Fruit fly (Drosophila melanogaster) whole organism, embryonic: ENCODE data around the gene Sfp33A3.
A peak's percentile ranks its signal among the peaks of the same experiment; 100 is the strongest.

Source experiments
- Antp ChIP-seq: fragments of 200-800 bp; sonication (Bioruptor generic); optimal IDR thresholded peaks from 3 replicates; lab custom pipeline; 2016; ENCODE audit warnings: missing biosample characterization, missing genetic modification characterization
- CG10267 ChIP-seq: fragments of 200-800 bp; sonication (Bioruptor generic); optimal IDR thresholded peaks from 2 replicates; lab custom pipeline; 2018; ENCODE audit warnings: missing biosample characterization, mild to moderate bottlenecking, missing genetic modification characterization, moderate library complexity
- CG10959 ChIP-seq: fragments of 200-800 bp; sonication (Bioruptor generic); IDR thresholded peaks from 2 replicates; pipeline ENCODE4 v1.3.6; 2022; ENCODE audit warnings: missing biosample characterization, missing genetic modification characterization
- CG12744 ChIP-seq: fragments of 200-800 bp; sonication (Bioruptor generic); optimal IDR thresholded peaks from 2 replicates; lab custom pipeline; 2016; ENCODE audit warnings: missing biosample characterization, missing genetic modification characterization
- CG13775 ChIP-seq: fragments of 200-800 bp; sonication (Bioruptor generic); optimal IDR thresholded peaks from 3 replicates; lab custom pipeline; 2017; ENCODE audit warnings: missing biosample characterization, mild to moderate bottlenecking, missing genetic modification characterization
- CG15073 ChIP-seq: fragments of 200-800 bp; sonication (Bioruptor generic); optimal IDR thresholded peaks from 2 replicates; lab custom pipeline; 2016; ENCODE audit warnings: missing biosample characterization, missing genetic modification characterization
- CG16779 ChIP-seq: fragments of 200-800 bp; sonication (Bioruptor generic); IDR thresholded peaks from 2 replicates; pipeline ENCODE4 v1.3.6; 2022; ENCODE audit warnings: missing biosample characterization, missing genetic modification characterization
- CG2116 ChIP-seq: fragments of 200-800 bp; sonication (Bioruptor generic); optimal IDR thresholded peaks from 3 replicates; lab custom pipeline; 2018; ENCODE audit warnings: missing biosample characterization, mild to moderate bottlenecking, missing genetic modification characterization
- CG2120 ChIP-seq: fragments of 200-800 bp; sonication (Bioruptor generic); optimal IDR thresholded peaks from 3 replicates; lab custom pipeline; 2016; ENCODE audit warnings: missing biosample characterization, missing genetic modification characterization
- CG2199 ChIP-seq: fragments of 200-800 bp; sonication (Bioruptor generic); IDR thresholded peaks from 3 replicates; pipeline ENCODE4 v1.3.6; 2022; ENCODE audit warnings: missing biosample characterization, missing genetic modification characterization
- CG3163 ChIP-seq: fragments of 200-800 bp; sonication (Bioruptor generic); optimal IDR thresholded peaks from 3 replicates; lab custom pipeline; 2016; ENCODE audit warnings: missing biosample characterization, missing genetic modification characterization
- CG34376 ChIP-seq: fragments of 200-800 bp; sonication (Bioruptor generic); optimal IDR thresholded peaks from 2 replicates; lab custom pipeline; 2018; ENCODE audit warnings: missing biosample characterization, mild to moderate bottlenecking, missing genetic modification characterization
- CG3838 ChIP-seq: fragments of 200-800 bp; sonication (Bioruptor generic); optimal IDR thresholded peaks from 3 replicates; lab custom pipeline; 2016; ENCODE audit warnings: missing biosample characterization, missing genetic modification characterization
- CG4617 ChIP-seq: fragments of 200-800 bp; sonication (Bioruptor generic); optimal IDR thresholded peaks from 3 replicates; lab custom pipeline; 2016; ENCODE audit warnings: missing biosample characterization, missing genetic modification characterization, borderline replicate concordance
- CG4707 ChIP-seq: fragments of 200-800 bp; sonication (Bioruptor generic); optimal IDR thresholded peaks from 2 replicates; lab custom pipeline; 2018; ENCODE audit warnings: missing biosample characterization, mild to moderate bottlenecking, missing genetic modification characterization, moderate library complexity
- CG6854 ChIP-seq: fragments of 200-800 bp; sonication (Bioruptor generic); optimal IDR thresholded peaks from 3 replicates; lab custom pipeline; 2017; ENCODE audit warnings: missing biosample characterization, mild to moderate bottlenecking, missing genetic modification characterization
- CG8359 ChIP-seq: fragments of 200-800 bp; sonication (Bioruptor generic); optimal IDR thresholded peaks from 2 replicates; lab custom pipeline; 2017; ENCODE audit warnings: missing biosample characterization, mild to moderate bottlenecking, missing genetic modification characterization, borderline replicate concordance
- CrebB ChIP-seq: fragments of 200-800 bp; sonication (Bioruptor generic); optimal IDR thresholded peaks from 3 replicates; lab custom pipeline; 2018; ENCODE audit warnings: missing biosample characterization, mild to moderate bottlenecking, missing genetic modification characterization
- Dek ChIP-seq: fragments of 200-800 bp; sonication (Bioruptor generic); optimal IDR thresholded peaks from 3 replicates; lab custom pipeline; 2019; ENCODE audit warnings: missing biosample characterization, mild to moderate bottlenecking, missing genetic modification characterization, moderate library complexity
- ERR ChIP-seq: fragments of 200-800 bp; sonication (Bioruptor generic); optimal IDR thresholded peaks from 2 replicates; lab custom pipeline; 2016; ENCODE audit warnings: missing biosample characterization, missing genetic modification characterization
- Elba2 ChIP-seq: fragments of 200-800 bp; sonication (Bioruptor generic); optimal IDR thresholded peaks from 3 replicates; lab custom pipeline; 2016; ENCODE audit warnings: missing biosample characterization, missing genetic modification characterization
- Ets65A ChIP-seq: fragments of 200-800 bp; sonication (Bioruptor generic); peaks from one replicate; lab custom pipeline; 2016; ENCODE audit warnings: missing biosample characterization, missing genetic modification characterization
- H15 ChIP-seq: fragments of 200-800 bp; sonication (Bioruptor generic); IDR thresholded peaks from 3 replicates; pipeline ENCODE4 v1.3.6; 2022; ENCODE audit warnings: missing biosample characterization, missing genetic modification characterization
- HLH3B ChIP-seq: fragments of 200-800 bp; sonication (Bioruptor generic); IDR thresholded peaks from 2 replicates; pipeline ENCODE4 v1.3.6; 2022; ENCODE audit warnings: missing biosample characterization, missing genetic modification characterization
- HLH54F ChIP-seq: fragments of 200-800 bp; sonication (Bioruptor generic); optimal IDR thresholded peaks from 3 replicates; lab custom pipeline; 2016; ENCODE audit warnings: missing biosample characterization, missing genetic modification characterization
- HmgD ChIP-seq: fragments of 200-800 bp; sonication (Bioruptor generic); optimal IDR thresholded peaks from 3 replicates; lab custom pipeline; 2016; ENCODE audit warnings: missing biosample characterization, missing genetic modification characterization
- Kr ChIP-seq: fragments of 200-800 bp; sonication (Bioruptor generic); optimal IDR thresholded peaks from 2 replicates; lab custom pipeline; 2017; ENCODE audit warnings: missing biosample characterization, mild to moderate bottlenecking, missing genetic modification characterization
- Mad ChIP-seq: fragments of 200-800 bp; sonication (Bioruptor generic); optimal IDR thresholded peaks from 2 replicates; lab custom pipeline; 2016; ENCODE audit warnings: missing biosample characterization, missing genetic modification characterization
- NK7.1 ChIP-seq: fragments of 200-800 bp; sonication (Bioruptor generic); optimal IDR thresholded peaks from 3 replicates; lab custom pipeline; 2016; ENCODE audit warnings: missing biosample characterization, missing genetic modification characterization
- NfI ChIP-seq: fragments of 200-800 bp; sonication (Bioruptor generic); optimal IDR thresholded peaks from 3 replicates; lab custom pipeline; 2018; ENCODE audit warnings: missing biosample characterization, mild to moderate bottlenecking, missing genetic modification characterization, moderate library complexity
- Sox100B ChIP-seq: fragments of 200-800 bp; sonication (Bioruptor generic); optimal IDR thresholded peaks from 3 replicates; lab custom pipeline; 2018; ENCODE audit warnings: missing biosample characterization, mild to moderate bottlenecking, missing genetic modification characterization
- ara ChIP-seq: fragments of 200-800 bp; sonication (Bioruptor generic); IDR thresholded peaks from 2 replicates; pipeline ENCODE4 v1.3.6; 2022; ENCODE audit warnings: missing biosample characterization, missing genetic modification characterization
- bigmax ChIP-seq: fragments of 200-800 bp; sonication (Bioruptor generic); optimal IDR thresholded peaks from 2 replicates; lab custom pipeline; 2018; ENCODE audit warnings: missing biosample characterization, mild to moderate bottlenecking, missing genetic modification characterization
- caup ChIP-seq: fragments of 200-800 bp; sonication (Bioruptor generic); optimal IDR thresholded peaks from 3 replicates; lab custom pipeline; 2017; ENCODE audit warnings: missing biosample characterization, mild to moderate bottlenecking, missing genetic modification characterization, moderate library complexity; ENCODE audit not compliant: severe bottlenecking
- chif ChIP-seq, 2 experiments: fragments of 200-800 bp; sonication (Bioruptor generic); optimal IDR thresholded peaks; 3 replicates each; lab custom pipeline; 2016; ENCODE audit warnings: missing biosample characterization in 2 of 2, missing genetic modification characterization in 2 of 2
- chm ChIP-seq: fragments of 200-800 bp; sonication (Bioruptor generic); IDR thresholded peaks from 2 replicates; pipeline ENCODE4 v1.3.6; 2022; ENCODE audit warnings: missing biosample characterization, missing genetic modification characterization
- ci ChIP-seq: fragments of 200-800 bp; sonication (Bioruptor generic); IDR thresholded peaks from 3 replicates; pipeline ENCODE4 v1.3.6; 2022; ENCODE audit warnings: missing biosample characterization, missing genetic modification characterization
- dati ChIP-seq: fragments of 200-800 bp; sonication (Bioruptor generic); IDR thresholded peaks from 2 replicates; pipeline ENCODE4 v1.3.6; 2022; ENCODE audit warnings: missing biosample characterization, missing genetic modification characterization
- ewg ChIP-seq: fragments of 200-800 bp; sonication (Bioruptor generic); optimal IDR thresholded peaks from 3 replicates; lab custom pipeline; 2017; ENCODE audit warnings: mild to moderate bottlenecking, missing biosample characterization, missing genetic modification reagents, missing genetic modification characterization
- fd3F ChIP-seq: fragments of 200-800 bp; sonication (Bioruptor generic); optimal IDR thresholded peaks from 2 replicates; lab custom pipeline; 2018; ENCODE audit warnings: missing biosample characterization, mild to moderate bottlenecking, missing genetic modification characterization, moderate library complexity
- kni ChIP-seq: fragments of 200-800 bp; sonication (Bioruptor generic); optimal IDR thresholded peaks from 3 replicates; lab custom pipeline; 2017; ENCODE audit warnings: mild to moderate bottlenecking, missing biosample characterization, missing genetic modification reagents, missing genetic modification characterization
- knrl ChIP-seq: fragments of 200-800 bp; sonication (Bioruptor generic); IDR thresholded peaks from 3 replicates; pipeline ENCODE4 v1.3.6; 2022; ENCODE audit warnings: missing biosample characterization, missing genetic modification characterization; ENCODE audit not compliant: partially characterized antibody
- lola ChIP-seq, 3 experiments: fragments of >200 bp in 2 of 3; fragments of 200-800 bp in 1 of 3; sonication (Bioruptor generic) in 1 of 3; optimal IDR thresholded peaks; 2 replicates each; lab custom pipeline; 2017 to 2019; ENCODE audit warnings: missing biosample characterization in 3 of 3, missing genetic modification characterization in 3 of 3, mild to moderate bottlenecking in 1 of 3, moderate library complexity in 1 of 3
- nerfin-1 ChIP-seq: fragments of 200-800 bp; sonication (Bioruptor generic); optimal IDR thresholded peaks from 3 replicates; lab custom pipeline; 2019; ENCODE audit warnings: missing biosample characterization, mild to moderate bottlenecking, missing genetic modification characterization, moderate library complexity
- nom ChIP-seq: fragments of 200-800 bp; sonication (Bioruptor generic); optimal IDR thresholded peaks from 2 replicates; lab custom pipeline; 2017; ENCODE audit warnings: missing biosample characterization, missing genetic modification characterization, mild to moderate bottlenecking, moderate library complexity, missing genetic modification reagents
- onecut ChIP-seq: fragments of 200-800 bp; sonication (Bioruptor generic); IDR thresholded peaks from 2 replicates; pipeline ENCODE4 v1.3.6; 2022; ENCODE audit warnings: missing biosample characterization, missing genetic modification characterization
- tll ChIP-seq, 2 experiments: fragments of 200-800 bp in 1 of 2; fragments of >200 bp in 1 of 2; sonication (Bioruptor generic) in 1 of 2; optimal IDR thresholded peaks; 2 replicates each; lab custom pipeline; 2017 to 2019; ENCODE audit warnings: missing biosample characterization in 2 of 2, missing genetic modification characterization in 2 of 2, mild to moderate bottlenecking in 1 of 2, moderate library complexity in 1 of 2
- vvl ChIP-seq: fragments of 200-800 bp; sonication (Bioruptor generic); IDR thresholded peaks from 2 replicates; pipeline ENCODE4 v1.3.6; 2022; ENCODE audit warnings: missing biosample characterization, missing genetic modification characterization
- zf30C ChIP-seq: fragments of 200-800 bp; sonication (Bioruptor generic); optimal IDR thresholded peaks from 3 replicates; lab custom pipeline; 2018; ENCODE audit warnings: missing biosample characterization, mild to moderate bottlenecking, missing genetic modification characterization

The Sfp33A3 gene

dm6 chr2L:11807697-11808226 lies 31.9 kb upstream of the Sfp33A3 start (continued):
- TF ChIP-seq caup (GFP tag; lab: Kevin White, UChicago) (peak; percentile 57), CG12744 (no peak), kni (GFP tag; lab: Kevin White, UChicago) (peak; percentile 88), CG34376 (GFP tag; lab: Kevin White, UChicago) (peak; percentile 52), fd3F (GFP tag; lab: Kevin White, UChicago) (no peak), H15 (0 out of 3 replicates have a peak, but pooled peaks have one; percentile 12), HLH54F (GFP tag; lab: Kevin White, UChicago) (peak; percentile 11), NK7.1 (no peak), knrl (peak; percentile 25; the same call in 1 of the 3 replicates), Ets65A (GFP tag; lab: Kevin White, UChicago) (no peak), CG6854 (GFP tag; lab: Kevin White, UChicago) (no peak), lola (GFP tag; optimal IDR thresholded peaks at IDR 0.05; lab: Kevin White, UChicago) (peak in 1 of 3 experiments; percentile 83), tll (GFP tag; optimal IDR thresholded peaks at IDR 0.05; lab: Kevin White, UChicago) (peak in 1 of 2 experiments; percentile 10), chm (peak; percentile 67; the same call in 1 of the 2 replicates), Sox100B (GFP tag; lab: Kevin White, UChicago) (no peak), Dek (peak; percentile 27), CG3163 (GFP tag; lab: Kevin White, UChicago) (peak; percentile 28), Mad (GFP tag; lab: Kevin White, UChicago) (peak; percentile 2), bigmax (no peak), chif (GFP tag; optimal IDR thresholded peaks at IDR 0.05; lab: Kevin White, UChicago) (no peak), CG10959 (GFP tag; lab: Robert Waterston, UW) (no peak), zf30C (GFP tag; lab: Kevin White, UChicago) (peak; percentile 16), HLH3B (GFP tag; lab: Robert Waterston, UW) (no peak), ERR (GFP tag; lab: Kevin White, UChicago) (peak; percentile 27), CG3838 (GFP tag; lab: Kevin White, UChicago) (no peak), dati (GFP tag; lab: Robert Waterston, UW) (no peak), Elba2 (GFP tag; lab: Kevin White, UChicago) (peak; percentile 71), ewg (GFP tag; lab: Kevin White, UChicago) (no peak), nom (GFP tag; lab: Kevin White, UChicago) (peak; percentile 61), Antp (GFP tag; lab: Kevin White, UChicago) (peak; percentile 15), CG13775 (GFP tag; lab: Kevin White, UChicago) (no peak), nerfin-1 (tag; lab: Kevin White, UChicago) (peak; percentile 60), NfI (GFP tag; lab: Kevin White, UChicago) (peak; percentile 8), CG4707 (no peak), vvl (GFP tag; lab: Robert Waterston, UW) (peak; percentile 60), onecut (GFP tag; lab: Robert Waterston, UW) (peak; percentile 57), Kr (GFP tag; lab: Kevin White, UChicago) (no peak), CG2199 (GFP tag; lab: Robert Waterston, UW) (0 out of 3 replicates have a peak, but pooled peaks have one; percentile 74), CG2120 (no peak), CrebB (tag; lab: Kevin White, UChicago) (peak; percentile 7), CG2116 (GFP tag; lab: Kevin White, UChicago) (peak; percentile 33), ci (GFP tag; lab: Robert Waterston, UW) (peak; percentile 80), CG4617 (no peak), ara (GFP tag; lab: Robert Waterston, UW) (0 out of 2 replicates have a peak, but pooled peaks have one; percentile 42), CG16779 (peak; percentile 85), CG15073 (GFP tag; lab: Kevin White, UChicago) (peak; percentile 87), CG10267 (tag; lab: Kevin White, UChicago) (no peak), HmgD (GFP tag; lab: Kevin White, UChicago) (peak; percentile 61), CG8359 (GFP tag; lab: Kevin White, UChicago) (no peak)
